Worm (Caenorhabditis elegans): ENCODE results near the gene ttr-50.

DNA sequence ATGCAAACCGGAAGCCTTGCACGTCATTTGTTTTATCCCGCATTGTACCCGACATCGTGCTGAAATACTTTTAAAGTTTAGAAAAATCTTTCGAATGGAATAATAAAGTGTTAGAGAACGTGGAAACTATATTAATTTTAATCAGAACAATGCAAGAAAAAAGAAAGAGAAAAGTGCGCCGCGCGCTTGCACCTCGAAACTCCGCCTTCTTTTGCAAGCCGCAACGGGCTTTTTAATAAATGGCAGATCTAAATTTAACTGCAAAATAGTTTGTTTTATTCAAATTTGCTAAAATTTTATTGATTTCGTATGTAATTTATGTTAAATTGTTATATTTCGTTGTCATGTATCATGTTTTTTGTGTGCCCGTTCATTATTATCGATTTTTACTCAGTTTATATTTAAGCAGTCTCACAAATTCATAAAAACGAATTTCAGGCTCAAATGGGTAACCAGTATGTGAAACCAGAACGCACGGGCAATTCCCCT, 11.2 kb upstream of the ttr-50 start, which contains the start of the genes acl-3 and ndub-6:
- TF ChIP-seq zfp-2 (tag; optimal IDR thresholded peaks at IDR 0.05) = no peak
- no peak for TF ChIP-seq nhr-102 (tag; optimal IDR thresholded peaks at IDR 0.05)
- no peak for TF ChIP-seq nhr-25 (tag; optimal IDR thresholded peaks at IDR 0.05; ENCODE audit: borderline replicate concordance, insufficient read depth)
- no peak for TF ChIP-seq nhr-28 (tag; optimal IDR thresholded peaks at IDR 0.05)
- TF ChIP-seq aly-2 (tag; optimal IDR thresholded peaks at IDR 0.05) = no peak

All from whole organism, L4 larva.